Worm (Caenorhabditis elegans): Measurements from ENCODE around the gene CD4.11.

ce11 chrV:5548497-5548896 is 36.4 kb upstream of the CD4.11 start:
- no peak for TF ChIP-seq nhr-25 (tag; optimal IDR thresholded peaks at IDR 0.05; ENCODE audit: borderline replicate concordance, insufficient read depth)
- no peak for TF ChIP-seq lin-15B (tag; optimal IDR thresholded peaks at IDR 0.05)
- no peak for TF ChIP-seq nhr-77 (tag; optimal IDR thresholded peaks at IDR 0.05)
- TF ChIP-seq nhr-42 (GFP tag; IDR thresholded peaks at IDR 0.05): no peak
- TF ChIP-seq snpc-4 (tag; optimal IDR thresholded peaks at IDR 0.05): no peak
- TF ChIP-seq ces-1 (GFP tag; optimal IDR thresholded peaks at IDR 0.05): no peak
- TF ChIP-seq ceh-28 (tag; optimal IDR thresholded peaks at IDR 0.05): no peak
- TF ChIP-seq F26F4.8 (GFP tag; conservative IDR thresholded peaks at IDR 0.05): no peak
- no peak for TF ChIP-seq unc-39 (tag; optimal IDR thresholded peaks at IDR 0.05)
- no peak for TF ChIP-seq mxl-2 (GFP tag; conservative IDR thresholded peaks at IDR 0.05)
- no peak for TF ChIP-seq mep-1 (tag; optimal IDR thresholded peaks at IDR 0.05)
- no peak for TF ChIP-seq ama-1 (optimal IDR thresholded peaks at IDR 0.05)

All from whole organism, L4 larva.